Worm (Caenorhabditis elegans) whole organism, L2 larva: Measurements from ENCODE around the gene Y73B6BL.289.
"Not testable (repeated sequence)": the region's sequence is repeated elsewhere in the genome, so short reads cannot be mapped to it uniquely, and the experiment has no call there.

Source experiments
- C34F6.9 ChIP-seq: fragments of 150-350 bp; optimal IDR thresholded peaks from 2 replicates; lab custom pipeline; 2014; ENCODE audit warnings: missing biosample characterization, missing genetic modification characterization
- F13H6.1 ChIP-seq: sonication (generic microtip); optimal IDR thresholded peaks from 2 replicates; lab custom pipeline; 2016; ENCODE audit warnings: missing genetic modification characterization, missing compliant biosample characterization
- R02D3.7 ChIP-seq: fragments of 150-350 bp; optimal IDR thresholded peaks from 2 replicates; lab custom pipeline; 2014; ENCODE audit warnings: missing biosample characterization, missing genetic modification characterization
- Y55F3AM.14 ChIP-seq: fragments of 200-800 bp; sonication (Bioruptor generic); optimal IDR thresholded peaks from 2 replicates; lab custom pipeline; 2018; ENCODE audit warnings: mild to moderate bottlenecking, missing genetic modification characterization, missing compliant biosample characterization
- ZK546.5 ChIP-seq: sonication (generic microtip); optimal IDR thresholded peaks from 2 replicates; lab custom pipeline; 2017; ENCODE audit warnings: missing biosample characterization, missing genetic modification characterization
- alr-1 ChIP-seq: fragments of 150-350 bp; optimal IDR thresholded peaks from 2 replicates; lab custom pipeline; 2014; ENCODE audit warnings: missing biosample characterization, missing genetic modification characterization
- aly-2 ChIP-seq: fragments of 150-350 bp; optimal IDR thresholded peaks from 2 replicates; lab custom pipeline; 2014; ENCODE audit warnings: missing biosample characterization, missing genetic modification characterization
- ama-1 ChIP-seq: fragments of 150-350 bp; optimal IDR thresholded peaks from 2 replicates; lab custom pipeline; 2018; ENCODE audit warnings: inconsistent platforms
- blmp-1 ChIP-seq: sonication (generic microtip); optimal IDR thresholded peaks from 2 replicates; lab custom pipeline; 2017; ENCODE audit warnings: missing genetic modification characterization, mild to moderate bottlenecking, missing compliant biosample characterization, antibody characterized with exemption, moderate library complexity; ENCODE audit not compliant: insufficient read depth
- ceh-16 ChIP-seq: fragments of 150-350 bp; optimal IDR thresholded peaks from 2 replicates; lab custom pipeline; 2014; ENCODE audit warnings: missing biosample characterization, missing genetic modification characterization
- ceh-82 ChIP-seq: fragments of 150-350 bp; optimal IDR thresholded peaks from 2 replicates; lab custom pipeline; 2014; ENCODE audit warnings: missing biosample characterization, missing genetic modification characterization
- crh-2 ChIP-seq: sonication (generic microtip); optimal IDR thresholded peaks from 2 replicates; lab custom pipeline; 2017; ENCODE audit warnings: missing biosample characterization, missing genetic modification characterization
- dmd-4 ChIP-seq: sonication (generic microtip); optimal IDR thresholded peaks from 2 replicates; lab custom pipeline; 2017; ENCODE audit warnings: missing biosample characterization, missing genetic modification characterization
- egl-27 ChIP-seq: sonication (generic microtip); optimal IDR thresholded peaks from 3 replicates; lab custom pipeline; 2017; ENCODE audit warnings: missing biosample characterization, missing genetic modification reagents, missing genetic modification characterization
- elt-1 ChIP-seq: fragments of 150-350 bp; optimal IDR thresholded peaks from 2 replicates; lab custom pipeline; 2014; ENCODE audit warnings: missing biosample characterization, missing genetic modification characterization
- elt-3 ChIP-seq: sonication (generic microtip); optimal IDR thresholded peaks from 2 replicates; lab custom pipeline; 2017; ENCODE audit warnings: missing biosample characterization, missing genetic modification characterization
- fos-1 ChIP-seq: fragments of 150-350 bp; optimal IDR thresholded peaks from 2 replicates; lab custom pipeline; 2014; ENCODE audit warnings: missing biosample characterization, missing genetic modification characterization
- gmeb-1 ChIP-seq: fragments of 150-350 bp; optimal IDR thresholded peaks from 2 replicates; lab custom pipeline; 2014; ENCODE audit warnings: missing biosample characterization, missing genetic modification characterization
- lin-11 ChIP-seq: fragments of 150-350 bp; sonication (generic microtip); optimal IDR thresholded peaks from 2 replicates; lab custom pipeline; 2014; ENCODE audit warnings: missing biosample characterization, missing genetic modification characterization, inconsistent platforms, mixed read lengths
- lin-13 ChIP-seq: fragments of 150-350 bp; optimal IDR thresholded peaks from 2 replicates; lab custom pipeline; 2014; ENCODE audit warnings: missing biosample characterization, missing genetic modification reagents, missing genetic modification characterization
- lin-39 ChIP-seq: fragments of 150-350 bp; optimal IDR thresholded peaks from 2 replicates; lab custom pipeline; 2014; ENCODE audit warnings: missing biosample characterization, missing genetic modification reagents, missing genetic modification characterization
- lsy-2 ChIP-seq, 2 experiments: fragments of 150-350 bp in 1 of 2; sonication (generic microtip) in 1 of 2; optimal IDR thresholded peaks; 2 replicates each; lab custom pipeline; 2014 to 2017; ENCODE audit warnings: missing biosample characterization in 2 of 2, missing genetic modification characterization in 2 of 2
- mab-5 ChIP-seq: fragments of 150-350 bp; optimal IDR thresholded peaks from 2 replicates; lab custom pipeline; 2014; ENCODE audit warnings: missing biosample characterization, missing genetic modification characterization
- mbf-1 ChIP-seq: sonication (generic microtip); optimal IDR thresholded peaks from 2 replicates; lab custom pipeline; 2017; ENCODE audit warnings: missing biosample characterization, missing genetic modification characterization
- mdl-1 ChIP-seq, 2 experiments: fragments of 150-350 bp in 1 of 2; sonication (generic microtip) in 1 of 2; optimal IDR thresholded peaks; 2 replicates each; lab custom pipeline; 2017; ENCODE audit warnings: missing biosample characterization in 2 of 2, missing genetic modification characterization in 2 of 2
- nhr-10 ChIP-seq: sonication (generic microtip); optimal IDR thresholded peaks from 2 replicates; lab custom pipeline; 2017; ENCODE audit warnings: missing biosample characterization, missing genetic modification characterization
- nhr-11 ChIP-seq: fragments of 150-350 bp; optimal IDR thresholded peaks from 2 replicates; lab custom pipeline; 2014; ENCODE audit warnings: missing biosample characterization, missing genetic modification characterization
- nhr-12 ChIP-seq: fragments of 150-350 bp; optimal IDR thresholded peaks from 2 replicates; lab custom pipeline; 2014; ENCODE audit warnings: missing biosample characterization, missing genetic modification characterization
- nhr-129 ChIP-seq: fragments of 150-350 bp; optimal IDR thresholded peaks from 2 replicates; lab custom pipeline; 2014; ENCODE audit warnings: missing biosample characterization, missing genetic modification characterization
- nhr-21 ChIP-seq: fragments of 150-350 bp; optimal IDR thresholded peaks from 2 replicates; lab custom pipeline; 2014; ENCODE audit warnings: missing biosample characterization, missing genetic modification characterization
- nhr-23 ChIP-seq: fragments of 150-350 bp; optimal IDR thresholded peaks from 2 replicates; lab custom pipeline; 2014; ENCODE audit warnings: missing biosample characterization, missing genetic modification reagents, missing genetic modification characterization
- nhr-237 ChIP-seq: fragments of 150-350 bp; optimal IDR thresholded peaks from 2 replicates; lab custom pipeline; 2014; ENCODE audit warnings: missing biosample characterization, missing genetic modification characterization
- nhr-25 ChIP-seq: fragments of 150-350 bp; sonication (generic microtip); optimal IDR thresholded peaks from 3 replicates; lab custom pipeline; 2014; ENCODE audit warnings: missing biosample characterization, missing genetic modification characterization
- nhr-6 ChIP-seq: fragments of 150-350 bp; optimal IDR thresholded peaks from 2 replicates; lab custom pipeline; 2014; ENCODE audit warnings: missing biosample characterization, missing genetic modification characterization
- nhr-77 ChIP-seq: fragments of 150-350 bp; optimal IDR thresholded peaks from 2 replicates; lab custom pipeline; 2014; ENCODE audit warnings: missing biosample characterization, missing genetic modification characterization
- peb-1 ChIP-seq: fragments of 150-350 bp; optimal IDR thresholded peaks from 2 replicates; lab custom pipeline; 2014; ENCODE audit warnings: missing biosample characterization, missing genetic modification characterization
- sem-4 ChIP-seq: fragments of 150-350 bp; optimal IDR thresholded peaks from 2 replicates; lab custom pipeline; 2014; ENCODE audit warnings: missing biosample characterization, missing genetic modification reagents, missing genetic modification characterization
- skn-1 ChIP-seq: sonication (generic microtip); optimal IDR thresholded peaks from 2 replicates; lab custom pipeline; 2017; ENCODE audit warnings: missing biosample characterization, missing genetic modification characterization
- sma-3 ChIP-seq: sonication (generic microtip); optimal IDR thresholded peaks from 2 replicates; lab custom pipeline; 2016; ENCODE audit warnings: missing genetic modification reagents, missing genetic modification characterization, missing compliant biosample characterization
- sma-9 ChIP-seq, 2 experiments: fragments of 150-350 bp in 1 of 2; sonication (generic microtip) in 1 of 2; optimal IDR thresholded peaks; 2 replicates each; lab custom pipeline; 2014 to 2016; ENCODE audit warnings: missing genetic modification characterization in 2 of 2, mild to moderate bottlenecking in 1 of 2, missing biosample characterization in 1 of 2, missing compliant biosample characterization in 1 of 2, missing genetic modification reagents in 1 of 2, moderate library complexity in 1 of 2
- snpc-4 ChIP-seq: fragments of 150-350 bp; optimal IDR thresholded peaks from 2 replicates; lab custom pipeline; 2014; ENCODE audit warnings: missing biosample characterization, missing genetic modification characterization
- unc-39 ChIP-seq: fragments of 150-350 bp; optimal IDR thresholded peaks from 2 replicates; lab custom pipeline; 2014; ENCODE audit warnings: missing biosample characterization, missing genetic modification characterization
- unc-55 ChIP-seq: fragments of 150-350 bp; sonication (generic microtip); optimal IDR thresholded peaks from 3 replicates; lab custom pipeline; 2014; ENCODE audit warnings: missing biosample characterization, missing genetic modification reagents, missing genetic modification characterization
- unc-62 ChIP-seq: fragments of 150-350 bp; optimal IDR thresholded peaks from 2 replicates; lab custom pipeline; 2014; ENCODE audit warnings: missing biosample characterization, missing genetic modification reagents, missing genetic modification characterization
- zag-1 ChIP-seq: fragments of 150-350 bp; optimal IDR thresholded peaks from 2 replicates; lab custom pipeline; 2014; ENCODE audit warnings: missing biosample characterization, missing genetic modification characterization
- ztf-1 ChIP-seq: fragments of 200-800 bp; sonication (Bioruptor generic); conservative IDR thresholded peaks from 2 replicates; pipeline ENCODE4 v1.3.6; 2022; ENCODE audit warnings: missing genetic modification characterization, missing compliant biosample characterization
- ztf-11 ChIP-seq: sonication (generic microtip); optimal IDR thresholded peaks from 2 replicates; lab custom pipeline; 2017; ENCODE audit warnings: missing biosample characterization, missing genetic modification characterization
- ztf-4 ChIP-seq: fragments of 150-350 bp; optimal IDR thresholded peaks from 2 replicates; lab custom pipeline; 2014; ENCODE audit warnings: missing biosample characterization, missing genetic modification characterization

Gene Y73B6BL.289

ce11 chrIV:6317357-6317756, 30.0 kb upstream of the Y73B6BL.289 start, which contains the start of gene Y73B6BL.12:
Y73B6BL.12 (minus strand) TSS chrIV:6317457.
- TF ChIP-seq snpc-4, C34F6.9, mbf-1 (tag; lab: Kevin White, UChicago): not testable (repeated sequence)
- TF ChIP-seq, all 48 proteins: peak for 0; not testable (repeated sequence) for 48

ce11 chrIV:6321667-6322066, 25.6 kb upstream of the Y73B6BL.289 start, which contains the start of gene Y73B6BL.29:
Y73B6BL.29 (plus strand) TSS chrIV:6321929.
- TF ChIP-seq elt-3 (tag; lab: Kevin White, UChicago) (no peak), nhr-21 (tag; lab: Kevin White, UChicago) (peak; percentile 86), ZK546.5 (tag; lab: Kevin White, UChicago) (peak; percentile 89), lin-11 (tag; lab: Kevin White, UChicago) (peak; percentile 73), unc-39 (tag; lab: Kevin White, UChicago) (no peak), lin-39 (tag; lab: Kevin White, UChicago) (no peak), peb-1 (tag; lab: Kevin White, UChicago) (no peak), blmp-1 (peak; percentile 44), unc-55 (GFP tag; lab: Kevin White, UChicago) (peak; percentile 98), crh-2 (peak; percentile 95), ztf-1 (GFP tag; lab: Robert Waterston, UW) (no peak), unc-62 (GFP tag; lab: Kevin White, UChicago) (no peak), ceh-16 (tag; lab: Kevin White, UChicago) (peak; percentile 69), nhr-11 (no peak), sma-3 (GFP tag; lab: Kevin White, UChicago) (peak; percentile 94), ceh-82 (peak; percentile 8), nhr-6 (peak; percentile 94), F13H6.1 (tag; lab: Kevin White, UChicago) (peak; percentile 89), dmd-4 (tag; lab: Kevin White, UChicago) (peak; percentile 32), egl-27 (peak; percentile 84), aly-2 (no peak), ztf-4 (tag; lab: Kevin White, UChicago) (peak; percentile 88), snpc-4 (tag; lab: Kevin White, UChicago) (peak; percentile 81), mab-5 (tag; lab: Kevin White, UChicago) (peak; percentile 66), nhr-129 (no peak), R02D3.7 (tag; lab: Kevin White, UChicago) (peak; percentile 71), C34F6.9 (tag; lab: Kevin White, UChicago) (peak; percentile 93), ama-1 (lab: Kevin White, UChicago) (peak; percentile 38), nhr-23 (no peak), lin-13 (peak; percentile 90), fos-1 (tag; lab: Kevin White, UChicago) (peak; percentile 57), skn-1 (tag; lab: Kevin White, UChicago) (no peak), nhr-10 (tag; lab: Kevin White, UChicago) (no peak), sem-4 (peak; percentile 80), lsy-2 (tag; optimal IDR thresholded peaks at IDR 0.05; lab: Kevin White, UChicago) (peak; percentile 88 to 95), zag-1 (tag; lab: Kevin White, UChicago) (peak; percentile 34), sma-9 (GFP tag; optimal IDR thresholded peaks at IDR 0.05; lab: Kevin White, UChicago) (peak; percentile 98), sma-9 (tag; optimal IDR thresholded peaks at IDR 0.05; lab: Kevin White, UChicago) (no peak), alr-1 (no peak), nhr-237 (tag; lab: Kevin White, UChicago) (no peak), nhr-77 (tag; lab: Kevin White, UChicago) (peak; percentile 42), mdl-1 (tag; optimal IDR thresholded peaks at IDR 0.05; lab: Kevin White, UChicago) (peak in 1 of 2 experiments; percentile 25), gmeb-1 (peak; percentile 98), ztf-11 (tag; lab: Kevin White, UChicago) (no peak), mbf-1 (tag; lab: Kevin White, UChicago) (no peak), Y55F3AM.14 (GFP tag; lab: Kevin White, UChicago) (peak; percentile 23), nhr-25 (peak; percentile 94), nhr-12 (tag; lab: Kevin White, UChicago) (no peak), elt-1 (no peak)
